Fruit fly (Drosophila melanogaster): Measurements from ENCODE around the gene CG13144.
A peak's percentile ranks its signal among the peaks of the same experiment; 100 is the strongest.

CG13144 gene

dm6 chr2L:10497106-10497800, 6.0 kb upstream of the CG13144 start:
- no peak for TF ChIP-seq Abd-B (GFP tag; optimal IDR thresholded peaks at IDR 0.05)
- no peak for TF ChIP-seq HLH106 (tag; optimal IDR thresholded peaks at IDR 0.05)
- no peak for TF ChIP-seq dsf (GFP tag; optimal IDR thresholded peaks at IDR 0.05; ENCODE audit: borderline replicate concordance)
- no peak for TF ChIP-seq jim (GFP tag; optimal IDR thresholded peaks at IDR 0.05)
- TF ChIP-seq dl (GFP tag; optimal IDR thresholded peaks at IDR 0.05; ENCODE audit: insufficient read depth in 1 of 2, partially characterized antibody in 2 of 2): no peak
- no peak for TF ChIP-seq woc (GFP tag; optimal IDR thresholded peaks at IDR 0.05)
- TF ChIP-seq Vsx2 (GFP tag; optimal IDR thresholded peaks at IDR 0.05; ENCODE audit: partially characterized antibody): no peak
- TF ChIP-seq GATAd (GFP tag; optimal IDR thresholded peaks at IDR 0.05): no peak
- TF ChIP-seq Mio (GFP tag; optimal IDR thresholded peaks at IDR 0.05): no peak
- TF ChIP-seq Hr78 (GFP tag; optimal IDR thresholded peaks at IDR 0.05): no peak
- TF ChIP-seq rgr (GFP tag; optimal IDR thresholded peaks at IDR 0.05): no peak
- no peak for TF ChIP-seq sage (GFP tag; optimal IDR thresholded peaks at IDR 0.05)
- TF ChIP-seq Jra (GFP tag; optimal IDR thresholded peaks at IDR 0.05): no peak
- no peak for TF ChIP-seq psq (GFP tag; optimal IDR thresholded peaks at IDR 0.05)
- TF ChIP-seq sv (GFP tag; optimal IDR thresholded peaks at IDR 0.05): no peak
- TF ChIP-seq ey (GFP tag; optimal IDR thresholded peaks at IDR 0.05): no peak

- TF ChIP-seq Hr78 (GFP tag; optimal IDR thresholded peaks at IDR 0.05) (no peak), GATAd (GFP tag; optimal IDR thresholded peaks at IDR 0.05) (no peak), tai (GFP tag; optimal IDR thresholded peaks at IDR 0.05) (no peak), ey (GFP tag; optimal IDR thresholded peaks at IDR 0.05) (no peak), fru (GFP tag; optimal IDR thresholded peaks at IDR 0.05) (no peak), Dfd (GFP tag; optimal IDR thresholded peaks at IDR 0.05) (no peak), Dif (GFP tag; optimal IDR thresholded peaks at IDR 0.05; ENCODE audit: partially characterized antibody) (no peak), HLH106 (tag; optimal IDR thresholded peaks at IDR 0.05) (no peak)
Observed at dm6 chr2L:10496338-10496737, 5.1 kb upstream of the CG13144 start.

- no peak for TF ChIP-seq usp (GFP tag; optimal IDR thresholded peaks at IDR 0.05)
- TF ChIP-seq Myc (optimal IDR thresholded peaks at IDR 0.05): no peak
- no peak for TF ChIP-seq OdsH (GFP tag; optimal IDR thresholded peaks at IDR 0.05)
- no peak for TF ChIP-seq N (GFP tag; optimal IDR thresholded peaks at IDR 0.05)
- no peak for TF ChIP-seq h (GFP tag; optimal IDR thresholded peaks at IDR 0.05)
- TF ChIP-seq pan (optimal IDR thresholded peaks at IDR 0.05): no peak
- TF ChIP-seq lola (GFP tag; optimal IDR thresholded peaks at IDR 0.05): no peak
- TF ChIP-seq GATAd (GFP tag; optimal IDR thresholded peaks at IDR 0.05): no peak
- no peak for TF ChIP-seq Sp1 (GFP tag; optimal IDR thresholded peaks at IDR 0.05)
- no peak for TF ChIP-seq dl (GFP tag; optimal IDR thresholded peaks at IDR 0.05; ENCODE audit: insufficient read depth in 1 of 2, partially characterized antibody in 2 of 2)
- no peak for TF ChIP-seq psq (GFP tag; optimal IDR thresholded peaks at IDR 0.05)
- TF ChIP-seq Dif (GFP tag; optimal IDR thresholded peaks at IDR 0.05; ENCODE audit: partially characterized antibody): no peak
- no peak for TF ChIP-seq CG32264 (GFP tag; optimal IDR thresholded peaks at IDR 0.05)
- no peak for TF ChIP-seq dsf (GFP tag; optimal IDR thresholded peaks at IDR 0.05; ENCODE audit: borderline replicate concordance)
- no peak for TF ChIP-seq CG9705 (GFP tag; optimal IDR thresholded peaks at IDR 0.05)
- TF ChIP-seq foxo (GFP tag; optimal IDR thresholded peaks at IDR 0.05): no peak
Observed at dm6 chr2L:10495495-10495894, 4.2 kb upstream of the CG13144 start.

dm6 chr2L:10488484-10489223, 2.6 kb downstream of the CG13144 start, which contains the start of the genes Cog4 and CG6144:
TSS of gene Cog4 (minus strand) at chr2L:10488622.
TSS of gene CG6144 (plus strand) at chr2L:10488694.
- TF ChIP-seq psq (GFP tag; optimal IDR thresholded peaks at IDR 0.05) (peak; percentile 1), Myc (optimal IDR thresholded peaks at IDR 0.05) (no peak), sv (GFP tag; optimal IDR thresholded peaks at IDR 0.05) (peak; percentile 44), usp (GFP tag; optimal IDR thresholded peaks at IDR 0.05) (no peak), woc (GFP tag; optimal IDR thresholded peaks at IDR 0.05) (no peak), OdsH (GFP tag; optimal IDR thresholded peaks at IDR 0.05) (peak; percentile 15), Abd-B (GFP tag; optimal IDR thresholded peaks at IDR 0.05) (no peak), Hnf4 (GFP tag; optimal IDR thresholded peaks at IDR 0.05) (no peak)
